Worm (Caenorhabditis elegans): ENCODE results near the gene nhr-184.

DNA sequence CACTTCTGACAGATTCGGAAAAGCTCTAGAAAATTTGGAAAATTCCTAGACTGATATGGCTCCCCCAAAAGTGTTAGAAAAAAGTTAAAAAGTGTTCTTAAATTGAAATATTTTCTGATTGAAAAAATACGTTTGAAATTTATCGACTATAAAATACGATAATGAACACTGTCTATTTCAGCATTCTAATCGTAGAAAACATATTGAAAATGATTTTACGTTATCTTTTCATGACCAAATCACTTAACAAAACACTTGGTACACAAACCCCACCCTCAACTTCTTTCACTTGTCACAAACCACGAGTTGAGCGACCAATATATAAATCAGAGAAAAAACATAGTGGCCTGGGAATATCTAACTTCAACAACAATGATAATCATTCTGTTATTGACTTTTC lies 35.1 kb downstream of the nhr-184 start, which contains the start of gene cyp-33C1:
- TF ChIP-seq lin-39 (tag; optimal IDR thresholded peaks at IDR 0.05) (no peak), nhr-11 (tag; optimal IDR thresholded peaks at IDR 0.05) (no peak), nhr-76 (tag; optimal IDR thresholded peaks at IDR 0.05) (no peak), zag-1 (tag; optimal IDR thresholded peaks at IDR 0.05) (no peak), nhr-77 (tag; optimal IDR thresholded peaks at IDR 0.05) (no peak)
